Fruit fly (Drosophila melanogaster) whole organism, embryonic: ENCODE measurements around the gene CG1896.

Experiments
- Abd-B ChIP-seq: fragments of 200-800 bp; sonication (Bioruptor generic); optimal IDR thresholded peaks from 2 replicates; lab custom pipeline; 2018; ENCODE audit warnings: missing biosample characterization, mild to moderate bottlenecking, missing genetic modification characterization, moderate library complexity
- Adf1 ChIP-seq: fragments of 200-800 bp; sonication (Bioruptor generic); IDR thresholded peaks from 2 replicates; pipeline ENCODE4 v1.3.6; 2022; ENCODE audit warnings: missing biosample characterization, missing genetic modification characterization
- Asciz ChIP-seq: fragments of 200-800 bp; sonication (Bioruptor generic); optimal IDR thresholded peaks from 2 replicates; lab custom pipeline; 2017; ENCODE audit warnings: missing biosample characterization, mild to moderate bottlenecking, missing genetic modification characterization, missing genetic modification reagents
- B-H2 ChIP-seq: fragments of 200-800 bp; sonication (Bioruptor generic); optimal IDR thresholded peaks from 2 replicates; lab custom pipeline; 2018; ENCODE audit warnings: missing biosample characterization, mild to moderate bottlenecking, missing genetic modification characterization
- BtbVII ChIP-seq: fragments of 200-800 bp; sonication (Bioruptor generic); optimal IDR thresholded peaks from 3 replicates; lab custom pipeline; 2017; ENCODE audit warnings: missing biosample characterization, mild to moderate bottlenecking, missing genetic modification characterization
- CG10565 ChIP-seq: fragments of 200-800 bp; sonication (Bioruptor generic); optimal IDR thresholded peaks from 3 replicates; lab custom pipeline; 2016; ENCODE audit warnings: missing biosample characterization, mild to moderate bottlenecking, missing genetic modification characterization
- CG11247 ChIP-seq: fragments of 200-800 bp; sonication (Bioruptor generic); IDR thresholded peaks from 2 replicates; pipeline ENCODE4 v1.3.6; 2022; ENCODE audit warnings: missing biosample characterization, missing genetic modification characterization
- CG11398 ChIP-seq: fragments of 200-800 bp; sonication (Bioruptor generic); optimal IDR thresholded peaks from 2 replicates; lab custom pipeline; 2016; ENCODE audit warnings: missing biosample characterization, missing genetic modification characterization
- CG12659 ChIP-seq: fragments of 200-800 bp; sonication (Bioruptor generic); optimal IDR thresholded peaks from 3 replicates; lab custom pipeline; 2017; ENCODE audit warnings: mild to moderate bottlenecking, missing biosample characterization, missing genetic modification reagents, missing genetic modification characterization
- CG12769 ChIP-seq: fragments of 200-800 bp; sonication (Bioruptor generic); optimal IDR thresholded peaks from 2 replicates; lab custom pipeline; 2019; ENCODE audit warnings: missing biosample characterization, mild to moderate bottlenecking, missing genetic modification characterization, moderate library complexity
- CG14014 ChIP-seq: fragments of 200-800 bp; sonication (Bioruptor generic); IDR thresholded peaks from 2 replicates; pipeline ENCODE4 v1.3.6; 2022; ENCODE audit warnings: missing biosample characterization, missing genetic modification characterization
- CG1647 ChIP-seq: fragments of 200-800 bp; sonication (Bioruptor generic); optimal IDR thresholded peaks from 3 replicates; lab custom pipeline; 2016; ENCODE audit warnings: missing biosample characterization, missing genetic modification characterization
- CG18011 ChIP-seq: fragments of 200-800 bp; sonication (Bioruptor generic); optimal IDR thresholded peaks from 2 replicates; lab custom pipeline; 2017; ENCODE audit warnings: missing biosample characterization, missing genetic modification characterization, mild to moderate bottlenecking, moderate library complexity, missing genotype
- CG18476 ChIP-seq: fragments of 200-800 bp; sonication (Bioruptor generic); optimal IDR thresholded peaks from 2 replicates; lab custom pipeline; 2016; ENCODE audit warnings: missing biosample characterization, mild to moderate bottlenecking, missing genetic modification characterization
- CG2199 ChIP-seq: fragments of 200-800 bp; sonication (Bioruptor generic); IDR thresholded peaks from 3 replicates; pipeline ENCODE4 v1.3.6; 2022; ENCODE audit warnings: missing biosample characterization, missing genetic modification characterization
- CG30431 ChIP-seq: fragments of 200-800 bp; sonication (Bioruptor generic); optimal IDR thresholded peaks from 2 replicates; lab custom pipeline; 2017; ENCODE audit warnings: missing biosample characterization, missing genetic modification characterization
- CG42726 ChIP-seq: fragments of 200-800 bp; sonication (Bioruptor generic); IDR thresholded peaks from 2 replicates; pipeline ENCODE4 v1.3.6; 2022; ENCODE audit warnings: missing biosample characterization, missing genetic modification characterization; ENCODE audit not compliant: partially characterized antibody
- CG7745 ChIP-seq: fragments of 200-800 bp; sonication (Bioruptor generic); optimal IDR thresholded peaks from 2 replicates; lab custom pipeline; 2018; ENCODE audit warnings: missing biosample characterization, mild to moderate bottlenecking, missing genetic modification characterization, moderate library complexity
- CG8281 ChIP-seq: fragments of 200-800 bp; sonication (Bioruptor generic); optimal IDR thresholded peaks from 2 replicates; lab custom pipeline; 2018; ENCODE audit warnings: missing biosample characterization, mild to moderate bottlenecking, missing genetic modification characterization, moderate library complexity
- CG9797 ChIP-seq: fragments of 200-800 bp; sonication (Bioruptor generic); optimal IDR thresholded peaks from 3 replicates; lab custom pipeline; 2018; ENCODE audit warnings: missing biosample characterization, mild to moderate bottlenecking, missing genetic modification characterization
- CTCF ChIP-seq: fragments of 200-800 bp; sonication (Bioruptor generic); optimal IDR thresholded peaks from 2 replicates; lab custom pipeline; 2017; ENCODE audit warnings: missing biosample characterization, mild to moderate bottlenecking, missing genetic modification characterization, moderate library complexity
- Dbx ChIP-seq: fragments of 200-800 bp; sonication (Bioruptor generic); IDR thresholded peaks from 3 replicates; pipeline ENCODE4 v1.3.6; 2022; ENCODE audit warnings: missing biosample characterization, missing genetic modification characterization
- Dip2 ChIP-seq: fragments of 200-800 bp; sonication (Bioruptor generic); IDR thresholded peaks from 2 replicates; pipeline ENCODE4 v1.3.6; 2022; ENCODE audit warnings: missing biosample characterization, missing genetic modification characterization
- Dip3 ChIP-seq: fragments of 200-800 bp; sonication (Bioruptor generic); optimal IDR thresholded peaks from 3 replicates; lab custom pipeline; 2016; ENCODE audit warnings: missing biosample characterization, missing genetic modification characterization
- Ets97D ChIP-seq: fragments of 200-800 bp; sonication (Bioruptor generic); optimal IDR thresholded peaks from 3 replicates; lab custom pipeline; 2016; ENCODE audit warnings: missing biosample characterization, missing genetic modification characterization
- GATAe ChIP-seq: fragments of 200-800 bp; sonication (Bioruptor generic); conservative IDR thresholded peaks from 2 replicates; pipeline ENCODE4 v1.3.6; 2022; ENCODE audit warnings: missing biosample characterization, missing genetic modification characterization
- Hr3 ChIP-seq: fragments of 200-800 bp; sonication (Bioruptor generic); optimal IDR thresholded peaks from 3 replicates; lab custom pipeline; 2016; ENCODE audit warnings: missing biosample characterization, missing genetic modification characterization
- MTF-1 ChIP-seq: fragments of 200-800 bp; sonication (Bioruptor generic); optimal IDR thresholded peaks from 2 replicates; lab custom pipeline; 2018; ENCODE audit warnings: missing biosample characterization, mild to moderate bottlenecking, missing genetic modification characterization, borderline replicate concordance
- Meics ChIP-seq: fragments of 200-800 bp; sonication (Bioruptor generic); optimal IDR thresholded peaks from 2 replicates; lab custom pipeline; 2017; ENCODE audit warnings: missing biosample characterization, mild to moderate bottlenecking, missing genetic modification characterization
- Rx ChIP-seq: fragments of 200-800 bp; sonication (Bioruptor generic); IDR thresholded peaks from 2 replicates; pipeline ENCODE4 v1.3.6; 2022; ENCODE audit warnings: missing biosample characterization, missing genetic modification characterization
- ab ChIP-seq: fragments of 200-800 bp; sonication (Bioruptor generic); optimal IDR thresholded peaks from 2 replicates; lab custom pipeline; 2016; ENCODE audit warnings: missing biosample characterization, missing genetic modification characterization
- al ChIP-seq: fragments of 200-800 bp; sonication (Bioruptor generic); IDR thresholded peaks from 2 replicates; pipeline ENCODE4 v1.3.6; 2022; ENCODE audit warnings: missing biosample characterization, missing genetic modification characterization
- ash1 ChIP-seq: fragments of 200-800 bp; sonication (Bioruptor generic); optimal IDR thresholded peaks from 2 replicates; lab custom pipeline; 2018; ENCODE audit warnings: missing biosample characterization, mild to moderate bottlenecking, missing genetic modification characterization
- br ChIP-seq: fragments of >200 bp; optimal IDR thresholded peaks from 2 replicates; lab custom pipeline; 2017
- chm ChIP-seq: fragments of 200-800 bp; sonication (Bioruptor generic); IDR thresholded peaks from 2 replicates; pipeline ENCODE4 v1.3.6; 2022; ENCODE audit warnings: missing biosample characterization, missing genetic modification characterization
- fd3F ChIP-seq: fragments of 200-800 bp; sonication (Bioruptor generic); optimal IDR thresholded peaks from 2 replicates; lab custom pipeline; 2018; ENCODE audit warnings: missing biosample characterization, mild to moderate bottlenecking, missing genetic modification characterization, moderate library complexity
- gce ChIP-seq: fragments of 200-800 bp; sonication (Bioruptor generic); IDR thresholded peaks from 3 replicates; pipeline ENCODE4 v1.3.6; 2022; ENCODE audit warnings: missing biosample characterization, missing genetic modification characterization
- grn ChIP-seq: fragments of 200-800 bp; sonication (Bioruptor generic); optimal IDR thresholded peaks from 3 replicates; lab custom pipeline; 2017; ENCODE audit warnings: missing biosample characterization, missing genetic modification characterization
- gt ChIP-seq: fragments of 200-800 bp; sonication (Bioruptor generic); IDR thresholded peaks from 2 replicates; pipeline ENCODE4 v1.3.6; 2022; ENCODE audit warnings: missing biosample characterization, missing genetic modification characterization
- ind ChIP-seq: fragments of 200-800 bp; sonication (Bioruptor generic); optimal IDR thresholded peaks from 3 replicates; lab custom pipeline; 2016; ENCODE audit warnings: missing biosample characterization, missing genetic modification characterization
- lbe ChIP-seq: fragments of 200-800 bp; sonication (Bioruptor generic); optimal IDR thresholded peaks from 2 replicates; lab custom pipeline; 2016; ENCODE audit warnings: missing biosample characterization, mild to moderate bottlenecking, missing genetic modification characterization
- pan ChIP-seq, 4 experiments: fragments of >200 bp in 3 of 4; fragments of 200-800 bp in 1 of 4; sonication (Bioruptor generic) in 1 of 4; optimal IDR thresholded peaks in 3 of 4; IDR thresholded peaks in 1 of 4; 2 replicates each; pipeline versions ENCODE4 v1.3.6 to Lab custom; 2017 to 2022; ENCODE audit warnings: missing biosample characterization in 2 of 4, missing genetic modification characterization in 2 of 4, mixed read lengths in 1 of 4
- pb ChIP-seq: fragments of 200-800 bp; sonication (Bioruptor generic); optimal IDR thresholded peaks from 3 replicates; lab custom pipeline; 2016; ENCODE audit warnings: missing biosample characterization, missing genetic modification characterization
- pho ChIP-seq: fragments of 200-800 bp; sonication (Bioruptor generic); optimal IDR thresholded peaks from 2 replicates; lab custom pipeline; 2016; ENCODE audit warnings: missing biosample characterization, missing genetic modification characterization
- pum ChIP-seq: fragments of 200-800 bp; sonication (Bioruptor generic); optimal IDR thresholded peaks from 2 replicates; lab custom pipeline; 2016; ENCODE audit warnings: missing biosample characterization, missing genetic modification characterization
- salm ChIP-seq: fragments of 200-800 bp; sonication (Bioruptor generic); optimal IDR thresholded peaks from 2 replicates; lab custom pipeline; 2018; ENCODE audit warnings: missing biosample characterization, mild to moderate bottlenecking, missing genetic modification characterization
- seq ChIP-seq: fragments of 200-800 bp; sonication (Bioruptor generic); IDR thresholded peaks from 2 replicates; pipeline ENCODE4 v1.3.6; 2022; ENCODE audit warnings: missing biosample characterization, missing genetic modification characterization
- slou ChIP-seq: fragments of 200-800 bp; sonication (Bioruptor generic); optimal IDR thresholded peaks from 3 replicates; lab custom pipeline; 2016; ENCODE audit warnings: missing biosample characterization, missing genetic modification characterization
- unpg ChIP-seq: fragments of 200-800 bp; sonication (Bioruptor generic); optimal IDR thresholded peaks from 3 replicates; lab custom pipeline; 2018; ENCODE audit warnings: missing biosample characterization, mild to moderate bottlenecking, missing genetic modification characterization, moderate library complexity
- zfh2 ChIP-seq: fragments of 200-800 bp; sonication (Bioruptor generic); optimal IDR thresholded peaks from 2 replicates; lab custom pipeline; 2016; ENCODE audit warnings: missing biosample characterization, missing genetic modification characterization

Gene CG1896

DNA sequence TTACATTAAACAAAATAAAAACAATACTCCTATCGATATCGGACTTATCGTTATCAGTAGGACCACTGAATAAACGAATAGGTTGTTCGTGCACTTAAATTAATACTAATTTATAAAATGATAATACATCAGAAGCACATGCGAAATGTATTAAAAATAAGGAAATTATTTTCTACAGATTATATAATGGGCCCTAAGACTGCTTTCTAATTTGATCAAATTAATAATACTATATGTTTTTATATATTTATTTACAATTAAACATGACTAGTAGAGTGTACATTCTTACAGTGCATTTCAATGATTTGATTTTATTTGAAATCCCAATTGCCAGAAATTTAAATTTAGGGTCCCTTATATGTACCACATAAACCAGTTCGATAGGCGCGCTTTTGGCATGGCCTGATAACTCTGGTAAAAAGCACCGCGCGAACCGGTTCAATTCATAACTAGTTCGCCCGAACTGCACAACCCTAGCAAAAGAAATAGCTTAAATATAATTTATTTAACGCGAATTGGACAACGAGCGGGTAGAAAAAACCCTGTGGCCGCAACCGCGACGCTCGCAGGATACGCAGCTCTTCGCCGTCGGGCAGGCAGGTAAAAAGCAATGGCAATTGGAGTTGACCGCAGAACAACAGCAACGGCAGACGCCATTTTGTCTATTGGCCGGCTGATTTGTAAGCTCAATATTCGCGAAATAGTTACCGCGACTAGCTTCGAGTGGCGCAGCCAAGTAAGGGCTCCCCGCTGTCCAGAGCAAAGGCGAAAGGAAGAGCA lies 32.7 kb downstream of the CG1896 start, which contains the start of the genes CG2126 and faf (continued):
- peak; percentile 51 for TF ChIP-seq BtbVII (GFP tag; lab: Kevin White, UChicago)
- TF ChIP-seq CG18011 (GFP tag; lab: Kevin White, UChicago), result peak; percentile 57
- no peak for TF ChIP-seq CG2199 (GFP tag; lab: Robert Waterston, UW)
- peak; percentile 53 for TF ChIP-seq zfh2 (GFP tag; lab: Kevin White, UChicago)
- TF ChIP-seq salm (tag; lab: Kevin White, UChicago), result peak; percentile 29
- TF ChIP-seq fd3F (GFP tag; lab: Kevin White, UChicago), result peak; percentile 78
- TF ChIP-seq Ets97D (GFP tag; lab: Kevin White, UChicago), result peak; percentile 60
- TF ChIP-seq CG7745 (tag; lab: Kevin White, UChicago), result no peak
- peak; percentile 6 for TF ChIP-seq CG1647 (GFP tag; lab: Kevin White, UChicago)
- TF ChIP-seq ab, result no peak
- peak; percentile 58 for TF ChIP-seq seq
- peak; percentile 91 for TF ChIP-seq CG12659 (GFP tag; lab: Kevin White, UChicago)
- peak; percentile 49 for TF ChIP-seq CG8281
- TF ChIP-seq lbe, result peak; percentile 55
- no peak for TF ChIP-seq CG10565 (GFP tag; lab: Kevin White, UChicago)
- TF ChIP-seq gt (GFP tag; lab: Robert Waterston, UW), result peak; percentile 31; the same call in 1 of the 2 replicates
- peak; percentile 84 for TF ChIP-seq B-H2 (GFP tag; lab: Kevin White, UChicago)
- no peak for TF ChIP-seq pan (optimal IDR thresholded peaks at IDR 0.05; lab: Kevin White, UChicago)
- peak in 1 of 2 experiments; percentile 81 for TF ChIP-seq pan (GFP tag; optimal IDR thresholded peaks at IDR 0.05 in 1 of 2, IDR thresholded peaks at IDR 0.05 in 1 of 2)
- no peak for TF ChIP-seq br (lab: Kevin White, UChicago)
- peak; percentile 51; the same call in 1 of the 2 replicates for TF ChIP-seq chm (GFP tag; lab: Robert Waterston, UW)
- TF ChIP-seq CTCF, result no peak
- peak; percentile 82 for TF ChIP-seq unpg (GFP tag; lab: Kevin White, UChicago)
- no peak for TF ChIP-seq Asciz (GFP tag; lab: Kevin White, UChicago)
- peak; percentile 65 for TF ChIP-seq pho (GFP tag; lab: Kevin White, UChicago)
- TF ChIP-seq al, result peak; percentile 70
- peak; percentile 18; the same call in 1 of the 2 replicates for TF ChIP-seq Adf1 (GFP tag; lab: Robert Waterston, UW)
- TF ChIP-seq Rx (GFP tag; lab: Robert Waterston, UW), result peak; percentile 59
- 0 out of 2 replicates have a peak, but pooled peaks have one; percentile 7 for TF ChIP-seq CG42726 (GFP tag; lab: Robert Waterston, UW)
- peak; percentile 81 for TF ChIP-seq Abd-B (GFP tag; lab: Kevin White, UChicago)
- TF ChIP-seq Dbx, result peak; percentile 63; the same call in 2 of the 3 replicates
- 0 out of 2 replicates have a peak, but pooled peaks have one; percentile 16 for TF ChIP-seq GATAe (GFP tag; lab: Robert Waterston, UW)
- TF ChIP-seq pum (GFP tag; lab: Kevin White, UChicago), result peak; percentile 41
- TF ChIP-seq CG12769, result no peak
- TF ChIP-seq Hr3 (GFP tag; lab: Kevin White, UChicago), result peak; percentile 78
- TF ChIP-seq grn (GFP tag; lab: Kevin White, UChicago), result no peak
- peak; percentile 25 for TF ChIP-seq CG30431 (GFP tag; lab: Kevin White, UChicago)
- TF ChIP-seq ind (GFP tag; lab: Kevin White, UChicago), result peak; percentile 82
- TF ChIP-seq ash1 (GFP tag; lab: Kevin White, UChicago), result no peak
- peak; percentile 30 for TF ChIP-seq CG9797 (GFP tag; lab: Kevin White, UChicago)
- peak; percentile 82 for TF ChIP-seq CG14014 (GFP tag; lab: Robert Waterston, UW)
- peak; percentile 40 for TF ChIP-seq CG18476
- TF ChIP-seq Dip3 (GFP tag; lab: Kevin White, UChicago), result peak; percentile 61
- no peak for TF ChIP-seq CG11398 (GFP tag; lab: Kevin White, UChicago)
- peak; percentile 74 for TF ChIP-seq Meics (GFP tag; lab: Kevin White, UChicago)
- TF ChIP-seq slou, result peak; percentile 16
- no peak for TF ChIP-seq gce (GFP tag; lab: Robert Waterston, UW)
- TF ChIP-seq CG11247 (GFP tag; lab: Robert Waterston, UW), result peak; percentile 73
- TF ChIP-seq pb (GFP tag; lab: Kevin White, UChicago), result no peak
- TF ChIP-seq Dip2 (GFP tag; lab: Robert Waterston, UW), result no peak
- TF ChIP-seq MTF-1 (GFP tag; lab: Kevin White, UChicago), result no peak
